Worm (Caenorhabditis elegans): ENCODE measurements around the gene C26B2.8.

DNA sequence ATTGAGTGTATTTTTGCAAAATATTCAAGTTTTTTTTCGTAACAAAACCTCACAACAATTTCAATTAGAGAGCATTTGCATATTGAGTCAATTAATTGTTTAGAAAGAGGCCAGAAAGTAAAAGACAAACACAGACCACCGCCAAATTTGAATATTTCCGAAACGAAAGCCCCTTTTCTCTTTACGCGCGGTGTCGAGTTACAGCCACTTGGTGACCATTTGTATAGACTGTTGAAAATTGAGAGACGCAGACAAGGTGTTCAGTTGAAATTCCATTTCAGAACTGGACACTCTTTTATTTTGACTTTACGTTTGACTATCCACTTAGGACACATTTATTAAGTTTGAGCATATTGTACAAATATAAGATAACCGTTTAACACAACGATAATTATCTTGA is 34.1 kb downstream of the C26B2.8 start:
- TF ChIP-seq R02D3.7 (tag; optimal IDR thresholded peaks at IDR 0.05) (no peak), nhr-237 (tag; optimal IDR thresholded peaks at IDR 0.05) (no peak), nhr-23 (tag; optimal IDR thresholded peaks at IDR 0.05) (no peak), ama-1 (optimal IDR thresholded peaks at IDR 0.05) (no peak)
